Fruit fly (Drosophila melanogaster) whole organism, embryonic: ENCODE data around the gene CG14913.

ENCODE experiments used
- Blimp-1 ChIP-seq: fragments of 200-800 bp; sonication (Bioruptor generic); optimal IDR thresholded peaks from 3 replicates; lab custom pipeline; 2018; ENCODE audit warnings: missing biosample characterization, missing genetic modification characterization, mild to moderate bottlenecking, moderate library complexity, missing genetic modification reagents
- CG10267 ChIP-seq: fragments of 200-800 bp; sonication (Bioruptor generic); optimal IDR thresholded peaks from 2 replicates; lab custom pipeline; 2018; ENCODE audit warnings: missing biosample characterization, mild to moderate bottlenecking, missing genetic modification characterization, moderate library complexity
- CG10366 ChIP-seq: fragments of 200-800 bp; sonication (Bioruptor generic); IDR thresholded peaks from 2 replicates; pipeline ENCODE4 v1.3.6; 2022; ENCODE audit warnings: missing biosample characterization, missing genetic modification characterization
- CG10654 ChIP-seq: fragments of 200-800 bp; sonication (Bioruptor generic); optimal IDR thresholded peaks from 2 replicates; lab custom pipeline; 2016; ENCODE audit warnings: missing biosample characterization, missing genetic modification characterization
- CG14710 ChIP-seq: fragments of 200-800 bp; sonication (Bioruptor generic); optimal IDR thresholded peaks from 3 replicates; lab custom pipeline; 2019; ENCODE audit warnings: missing biosample characterization, mild to moderate bottlenecking, missing genetic modification characterization, moderate library complexity
- CG15011 ChIP-seq: fragments of 200-800 bp; sonication (Bioruptor generic); optimal IDR thresholded peaks from 3 replicates; lab custom pipeline; 2018; ENCODE audit warnings: missing biosample characterization, mild to moderate bottlenecking, missing genetic modification characterization
- CG15073 ChIP-seq: fragments of 200-800 bp; sonication (Bioruptor generic); optimal IDR thresholded peaks from 2 replicates; lab custom pipeline; 2016; ENCODE audit warnings: missing biosample characterization, missing genetic modification characterization
- CG15696 ChIP-seq: fragments of 200-800 bp; sonication (Bioruptor generic); optimal IDR thresholded peaks from 2 replicates; lab custom pipeline; 2019; ENCODE audit warnings: missing biosample characterization, mild to moderate bottlenecking, missing genetic modification characterization, moderate library complexity
- CG17361 ChIP-seq: fragments of 200-800 bp; sonication (Bioruptor generic); IDR thresholded peaks from 3 replicates; pipeline ENCODE4 v1.3.6; 2022; ENCODE audit warnings: missing biosample characterization, missing genetic modification characterization
- CG17385 ChIP-seq: fragments of 200-800 bp; sonication (Bioruptor generic); optimal IDR thresholded peaks from 3 replicates; lab custom pipeline; 2018; ENCODE audit warnings: missing biosample characterization, mild to moderate bottlenecking, missing genetic modification characterization
- CG17829 ChIP-seq: fragments of 200-800 bp; optimal IDR thresholded peaks from 2 replicates; lab custom pipeline; 2019; ENCODE audit warnings: missing biosample characterization, mild to moderate bottlenecking, missing genetic modification characterization, moderate library complexity
- CG18476 ChIP-seq: fragments of 200-800 bp; sonication (Bioruptor generic); optimal IDR thresholded peaks from 2 replicates; lab custom pipeline; 2016; ENCODE audit warnings: missing biosample characterization, mild to moderate bottlenecking, missing genetic modification characterization
- CG18599 ChIP-seq: fragments of 200-800 bp; sonication (Bioruptor generic); optimal IDR thresholded peaks from 3 replicates; lab custom pipeline; 2017; ENCODE audit warnings: missing biosample characterization, missing genetic modification characterization, mild to moderate bottlenecking, moderate library complexity, missing genetic modification reagents
- CG30431 ChIP-seq: fragments of 200-800 bp; sonication (Bioruptor generic); optimal IDR thresholded peaks from 2 replicates; lab custom pipeline; 2017; ENCODE audit warnings: missing biosample characterization, missing genetic modification characterization
- CG34422 ChIP-seq: fragments of 200-800 bp; sonication (Bioruptor generic); IDR thresholded peaks from 3 replicates; pipeline ENCODE4 v1.3.6; 2022; ENCODE audit warnings: missing biosample characterization, missing genetic modification characterization
- CG3726 ChIP-seq: fragments of 200-800 bp; sonication (Bioruptor generic); IDR thresholded peaks from 3 replicates; pipeline ENCODE4, ENCODE4 v1.3.6; 2022; ENCODE audit warnings: missing biosample characterization, missing genetic modification characterization
- CG4854 ChIP-seq: fragments of 200-800 bp; sonication (Bioruptor generic); optimal IDR thresholded peaks from 2 replicates; lab custom pipeline; 2016; ENCODE audit warnings: missing biosample characterization, missing genetic modification characterization, inconsistent platforms
- CG7357 ChIP-seq: fragments of 200-800 bp; sonication (Bioruptor generic); IDR thresholded peaks from 3 replicates; pipeline ENCODE4 v1.3.6; 2022; ENCODE audit warnings: missing biosample characterization, missing genetic modification characterization
- CG8388 ChIP-seq: fragments of 200-800 bp; sonication (Bioruptor generic); optimal IDR thresholded peaks from 2 replicates; lab custom pipeline; 2019; ENCODE audit warnings: missing biosample characterization, mild to moderate bottlenecking, missing genetic modification characterization, moderate library complexity
- CG8478 ChIP-seq: fragments of >200 bp; optimal IDR thresholded peaks from 2 replicates; lab custom pipeline; 2018
- CG9215 ChIP-seq: fragments of 200-800 bp; sonication (Bioruptor generic); IDR thresholded peaks from 2 replicates; pipeline ENCODE4 v1.3.6; 2022; ENCODE audit warnings: missing biosample characterization, missing genetic modification characterization
- Deaf1 ChIP-seq: fragments of 200-800 bp; optimal IDR thresholded peaks from 3 replicates; lab custom pipeline; 2019; ENCODE audit warnings: missing biosample characterization, mild to moderate bottlenecking, missing genetic modification characterization, moderate library complexity
- Dp ChIP-seq: fragments of 200-800 bp; sonication (Bioruptor generic); optimal IDR thresholded peaks from 2 replicates; lab custom pipeline; 2018; ENCODE audit warnings: missing biosample characterization, mild to moderate bottlenecking, missing genetic modification characterization, moderate library complexity
- Ets65A ChIP-seq: fragments of 200-800 bp; sonication (Bioruptor generic); peaks from one replicate; lab custom pipeline; 2016; ENCODE audit warnings: missing biosample characterization, missing genetic modification characterization
- Fer2 ChIP-seq: fragments of 200-800 bp; sonication (Bioruptor generic); optimal IDR thresholded peaks from 2 replicates; lab custom pipeline; 2018; ENCODE audit warnings: missing biosample characterization, mild to moderate bottlenecking, missing genetic modification characterization, moderate library complexity
- GATAe ChIP-seq: fragments of 200-800 bp; sonication (Bioruptor generic); conservative IDR thresholded peaks from 2 replicates; pipeline ENCODE4 v1.3.6; 2022; ENCODE audit warnings: missing biosample characterization, missing genetic modification characterization
- Lpt ChIP-seq: fragments of >200 bp; optimal IDR thresholded peaks from 2 replicates; lab custom pipeline; 2018; ENCODE audit warnings: missing biosample characterization, missing genetic modification characterization
- Mes4 ChIP-seq: fragments of 200-800 bp; sonication (Bioruptor generic); optimal IDR thresholded peaks from 2 replicates; lab custom pipeline; 2016; ENCODE audit warnings: missing biosample characterization, missing genetic modification characterization
- Side ChIP-seq: fragments of 200-800 bp; sonication (Bioruptor generic); optimal IDR thresholded peaks from 2 replicates; lab custom pipeline; 2016; ENCODE audit warnings: missing biosample characterization, missing genetic modification characterization
- Spps ChIP-seq: fragments of 200-800 bp; sonication (Bioruptor generic); optimal IDR thresholded peaks from 2 replicates; lab custom pipeline; 2018; ENCODE audit warnings: missing biosample characterization, mild to moderate bottlenecking, missing genetic modification characterization
- Sry-β ChIP-seq: fragments of 200-800 bp; sonication (Bioruptor generic); optimal IDR thresholded peaks from 2 replicates; lab custom pipeline; 2018; ENCODE audit warnings: missing biosample characterization, mild to moderate bottlenecking, missing genetic modification characterization, moderate library complexity
- bcd ChIP-seq: fragments of 200-800 bp; sonication (Bioruptor generic); optimal IDR thresholded peaks from 2 replicates; lab custom pipeline; 2017; ENCODE audit warnings: missing biosample characterization, mild to moderate bottlenecking, missing genetic modification characterization
- bigmax ChIP-seq: fragments of 200-800 bp; sonication (Bioruptor generic); optimal IDR thresholded peaks from 2 replicates; lab custom pipeline; 2018; ENCODE audit warnings: missing biosample characterization, mild to moderate bottlenecking, missing genetic modification characterization
- bsh ChIP-seq, 2 experiments: fragments of 200-800 bp; sonication (Bioruptor generic); optimal IDR thresholded peaks; 2 replicates each; lab custom pipeline; 2017 to 2018; ENCODE audit warnings: mild to moderate bottlenecking in 2 of 2, missing biosample characterization in 2 of 2, missing genetic modification characterization in 2 of 2, moderate library complexity in 1 of 2
- caup ChIP-seq: fragments of 200-800 bp; sonication (Bioruptor generic); optimal IDR thresholded peaks from 3 replicates; lab custom pipeline; 2017; ENCODE audit warnings: missing biosample characterization, mild to moderate bottlenecking, missing genetic modification characterization, moderate library complexity; ENCODE audit not compliant: severe bottlenecking
- croc ChIP-seq: fragments of 200-800 bp; sonication (Bioruptor generic); conservative IDR thresholded peaks from 3 replicates; pipeline ENCODE4 v1.3.6; 2022; ENCODE audit warnings: missing biosample characterization, missing genetic modification characterization
- dimm ChIP-seq: fragments of 200-800 bp; sonication (Bioruptor generic); IDR thresholded peaks from 2 replicates; pipeline ENCODE4 v1.3.6; 2022; ENCODE audit warnings: missing biosample characterization, missing genetic modification characterization
- fd96Cb ChIP-seq: fragments of 200-800 bp; sonication (Bioruptor generic); optimal IDR thresholded peaks from 2 replicates; lab custom pipeline; 2018; ENCODE audit warnings: missing biosample characterization, mild to moderate bottlenecking, missing genetic modification characterization, moderate library complexity
- grau ChIP-seq: fragments of 200-800 bp; optimal IDR thresholded peaks from 3 replicates; lab custom pipeline; 2019; ENCODE audit warnings: missing biosample characterization, mild to moderate bottlenecking, missing genetic modification characterization, moderate library complexity
- gsb-n ChIP-seq: fragments of 200-800 bp; sonication (Bioruptor generic); optimal IDR thresholded peaks from 3 replicates; lab custom pipeline; 2018; ENCODE audit warnings: missing biosample characterization, mild to moderate bottlenecking, missing genetic modification characterization
- kah ChIP-seq: fragments of 200-800 bp; sonication (Bioruptor generic); optimal IDR thresholded peaks from 2 replicates; lab custom pipeline; 2018; ENCODE audit warnings: missing biosample characterization, mild to moderate bottlenecking, missing genetic modification characterization
- knrl ChIP-seq: fragments of 200-800 bp; sonication (Bioruptor generic); IDR thresholded peaks from 3 replicates; pipeline ENCODE4 v1.3.6; 2022; ENCODE audit warnings: missing biosample characterization, missing genetic modification characterization; ENCODE audit not compliant: partially characterized antibody
- org-1 ChIP-seq: fragments of 200-800 bp; sonication (Bioruptor generic); optimal IDR thresholded peaks from 2 replicates; lab custom pipeline; 2017; ENCODE audit warnings: missing biosample characterization, missing genetic modification characterization
- sob ChIP-seq: fragments of 200-800 bp; sonication (Bioruptor generic); IDR thresholded peaks from 2 replicates; pipeline ENCODE4 v1.3.6; 2022; ENCODE audit warnings: missing biosample characterization, missing genetic modification characterization
- ssp ChIP-seq: fragments of 200-800 bp; sonication (Bioruptor generic); IDR thresholded peaks from 2 replicates; pipeline ENCODE4 v1.3.6; 2022; ENCODE audit warnings: missing biosample characterization, missing genetic modification characterization
- tgo ChIP-seq: fragments of 200-800 bp; sonication (Bioruptor generic); IDR thresholded peaks from 3 replicates; pipeline ENCODE4 v1.3.6; 2022; ENCODE audit warnings: missing biosample characterization, missing genetic modification characterization
- vnd ChIP-seq: fragments of 200-800 bp; sonication (Bioruptor generic); IDR thresholded peaks from 3 replicates; pipeline ENCODE4 v1.3.6; 2022; ENCODE audit warnings: missing biosample characterization, missing genetic modification characterization; ENCODE audit not compliant: partially characterized antibody
- vvl ChIP-seq: fragments of 200-800 bp; sonication (Bioruptor generic); IDR thresholded peaks from 2 replicates; pipeline ENCODE4 v1.3.6; 2022; ENCODE audit warnings: missing biosample characterization, missing genetic modification characterization
- zfh2 ChIP-seq: fragments of 200-800 bp; sonication (Bioruptor generic); optimal IDR thresholded peaks from 2 replicates; lab custom pipeline; 2016; ENCODE audit warnings: missing biosample characterization, missing genetic modification characterization

Gene CG14913

dm6 chr2L:11057333-11058110 is 40.7 kb downstream of the CG14913 start (continued):
- peak; percentile 55 to 70 for TF ChIP-seq bsh (GFP tag; optimal IDR thresholded peaks at IDR 0.05; lab: Kevin White, UChicago)
- peak; percentile 12 for TF ChIP-seq CG15073 (GFP tag; lab: Kevin White, UChicago)
- TF ChIP-seq CG10267 (tag; lab: Kevin White, UChicago) = peak; percentile 84
- no peak for TF ChIP-seq bigmax (GFP tag; lab: Kevin White, UChicago)
- peak; percentile 77 for TF ChIP-seq Deaf1
- TF ChIP-seq CG4854 = no peak
- TF ChIP-seq CG18599 (GFP tag; lab: Kevin White, UChicago) = peak; percentile 56
- no peak for TF ChIP-seq CG15011 (GFP tag; lab: Kevin White, UChicago)
- peak; percentile 77 for TF ChIP-seq CG14710 (tag; lab: Kevin White, UChicago)
- TF ChIP-seq org-1 = peak; percentile 77
- TF ChIP-seq GATAe (GFP tag; lab: Robert Waterston, UW) = peak; percentile 89
- no peak for TF ChIP-seq Lpt (GFP tag; lab: Kevin White, UChicago)
- TF ChIP-seq Dp = no peak
- peak; percentile 62 for TF ChIP-seq sob
- peak; percentile 72 for TF ChIP-seq ssp
- TF ChIP-seq tgo (GFP tag; lab: Robert Waterston, UW) = peak; percentile 84
- peak; percentile 31 for TF ChIP-seq CG10654
- no peak; the same call in 1 of the 2 replicates for TF ChIP-seq CG9215 (GFP tag; lab: Robert Waterston, UW)
- TF ChIP-seq Sry-β (GFP tag; lab: Kevin White, UChicago) = no peak
- TF ChIP-seq CG3726 (GFP tag; lab: Robert Waterston, UW) = no peak
- TF ChIP-seq CG8388 (GFP tag; lab: Kevin White, UChicago) = peak; percentile 71
- TF ChIP-seq fd96Cb (tag; lab: Kevin White, UChicago) = peak; percentile 75
- peak; percentile 40; the same call in 2 of the 3 replicates for TF ChIP-seq CG34422 (GFP tag; lab: Robert Waterston, UW)
- peak; percentile 75 for TF ChIP-seq CG10366 (GFP tag; lab: Robert Waterston, UW)
- TF ChIP-seq gsb-n (tag; lab: Kevin White, UChicago) = peak; percentile 50
- TF ChIP-seq Ets65A (GFP tag; lab: Kevin White, UChicago) = no peak
- peak; percentile 48 for TF ChIP-seq kah (GFP tag; lab: Kevin White, UChicago)
- peak; percentile 7 for TF ChIP-seq Mes4 (GFP tag; lab: Kevin White, UChicago)
- peak; percentile 22 for TF ChIP-seq Side (GFP tag; lab: Kevin White, UChicago)
- peak; percentile 56 for TF ChIP-seq CG30431 (GFP tag; lab: Kevin White, UChicago)
- 0 out of 2 replicates have a peak, but pooled peaks have one; percentile 8 for TF ChIP-seq dimm (GFP tag; lab: Robert Waterston, UW)
- TF ChIP-seq CG15696 (tag; lab: Kevin White, UChicago) = no peak
- TF ChIP-seq vvl (GFP tag; lab: Robert Waterston, UW) = peak; percentile 67; the same call in 1 of the 2 replicates
- peak; percentile 55 for TF ChIP-seq bcd (GFP tag; lab: Kevin White, UChicago)
- no peak for TF ChIP-seq vnd (GFP tag; lab: Robert Waterston, UW)
- peak; percentile 40 for TF ChIP-seq croc (GFP tag; lab: Robert Waterston, UW)
- TF ChIP-seq CG17829 = peak; percentile 71
- TF ChIP-seq CG7357 (GFP tag; lab: Robert Waterston, UW) = no peak
- peak; percentile 88 for TF ChIP-seq CG17361 (GFP tag; lab: Robert Waterston, UW)
- TF ChIP-seq zfh2 = peak; percentile 61
- TF ChIP-seq caup = peak; percentile 73
- peak; percentile 72 for TF ChIP-seq CG17385
- peak; percentile 99 for TF ChIP-seq grau
- no peak for TF ChIP-seq CG8478
- TF ChIP-seq Blimp-1 (GFP tag; lab: Kevin White, UChicago) = peak; percentile 59
- peak; percentile 23 for TF ChIP-seq Fer2 (tag; lab: Kevin White, UChicago)
- TF ChIP-seq Spps (tag; lab: Kevin White, UChicago) = peak; percentile 1
- no peak for TF ChIP-seq knrl
- no peak for TF ChIP-seq CG18476 (GFP tag; lab: Kevin White, UChicago)
